Worm (Caenorhabditis elegans): ENCODE measurements around the gene srlf-22.

The srlf-22 gene

DNA sequence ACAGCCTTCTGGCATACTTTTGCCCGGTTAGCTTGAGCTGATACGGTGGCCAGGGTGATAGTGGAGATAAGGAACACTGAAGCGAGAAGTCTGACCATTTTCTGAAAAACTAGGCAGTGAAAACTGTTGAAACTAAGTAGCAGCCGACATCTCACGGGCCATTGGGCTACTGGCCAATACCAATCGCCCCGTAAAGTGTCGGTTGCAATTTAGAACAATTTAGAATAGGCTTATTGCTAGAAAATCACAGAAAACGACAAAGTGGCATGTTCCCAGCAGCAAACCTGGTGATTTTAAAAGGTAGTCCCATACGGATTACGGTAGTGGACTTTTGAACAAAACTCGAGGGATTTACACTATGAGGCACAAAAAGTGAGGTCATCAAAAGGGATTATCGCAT is 19.9 kb upstream of the srlf-22 start, which contains the start of gene T02B11.4:
TSS of gene T02B11.4 (minus strand) at position 101 of the 400 bp plus-strand sequence.
- TF ChIP-seq gmeb-2 (tag; optimal IDR thresholded peaks at IDR 0.05) (no peak), odd-2 (tag; optimal IDR thresholded peaks at IDR 0.05) (no peak), fax-1 (tag; optimal IDR thresholded peaks at IDR 0.05) (no peak), che-1 (tag; optimal IDR thresholded peaks at IDR 0.05) (no peak), hlh-8 (tag; optimal IDR thresholded peaks at IDR 0.05) (no peak), eyg-1 (tag; optimal IDR thresholded peaks at IDR 0.05) (no peak)

DNA sequence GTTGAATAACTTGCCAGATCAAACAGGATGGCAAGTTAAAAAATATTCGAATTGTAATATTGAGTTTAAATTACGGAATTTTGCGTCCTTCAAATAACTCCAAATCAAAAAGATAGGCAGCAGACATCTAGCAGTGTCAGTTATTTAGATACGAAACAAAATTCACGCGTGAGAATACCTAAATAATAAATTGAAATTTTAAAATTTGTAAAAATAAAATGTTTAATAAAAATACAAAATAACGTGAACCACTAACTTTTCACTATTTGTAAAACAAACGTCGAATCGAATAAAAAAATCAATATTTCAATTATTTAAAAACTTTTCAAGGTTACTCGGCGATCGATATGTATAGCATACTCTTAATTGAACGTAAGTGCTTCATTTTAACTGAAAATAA is 15.0 kb upstream of the srlf-22 start, which contains the start of gene T02B11.9:
TSS of gene T02B11.9 (plus strand) at position 301 of the 400 bp plus-strand sequence.
- no peak for TF ChIP-seq dve-1 (tag; optimal IDR thresholded peaks at IDR 0.05)
- TF ChIP-seq ceh-24 (tag; optimal IDR thresholded peaks at IDR 0.05): no peak
- no peak for TF ChIP-seq ceh-30 (tag; optimal IDR thresholded peaks at IDR 0.05)
- TF ChIP-seq madf-2 (tag; optimal IDR thresholded peaks at IDR 0.05): no peak
- TF ChIP-seq pat-9 (tag; optimal IDR thresholded peaks at IDR 0.05): no peak
- TF ChIP-seq ahr-1 (tag; optimal IDR thresholded peaks at IDR 0.05): no peak

DNA sequence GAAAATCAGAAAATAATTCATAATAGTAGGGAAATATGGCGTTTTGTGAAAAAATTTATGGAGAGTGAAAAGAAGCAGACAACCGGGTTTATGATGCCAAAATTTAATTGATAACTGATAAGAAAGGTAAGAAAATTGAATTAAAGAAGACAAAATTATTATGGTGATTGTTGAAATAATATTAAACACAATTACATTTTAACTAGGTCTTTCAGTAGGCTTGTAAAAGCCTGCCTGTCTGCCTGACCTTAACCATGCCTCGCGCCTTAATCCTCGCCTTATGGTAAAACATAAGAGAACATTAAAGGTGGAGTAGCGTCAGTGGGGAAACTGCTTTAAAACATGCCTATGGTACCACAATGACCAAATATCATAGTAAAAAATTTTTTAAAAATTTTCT is 12.4 kb upstream of the srlf-22 start, which contains the start of gene T02B11.8:
TSS of gene T02B11.8 (minus strand) at position 101 of the 400 bp plus-strand sequence.
- TF ChIP-seq pag-3 (tag; optimal IDR thresholded peaks at IDR 0.05; ENCODE audit: borderline replicate concordance) (no peak), sdc-2 (tag; optimal IDR thresholded peaks at IDR 0.05) (no peak), ceh-31 (tag; optimal IDR thresholded peaks at IDR 0.05) (no peak), hlh-6 (tag; optimal IDR thresholded peaks at IDR 0.05) (no peak), elt-4 (tag; optimal IDR thresholded peaks at IDR 0.05) (no peak), fkh-6 (tag; optimal IDR thresholded peaks at IDR 0.05) (no peak), lim-6 (tag; optimal IDR thresholded peaks at IDR 0.05) (no peak)

DNA sequence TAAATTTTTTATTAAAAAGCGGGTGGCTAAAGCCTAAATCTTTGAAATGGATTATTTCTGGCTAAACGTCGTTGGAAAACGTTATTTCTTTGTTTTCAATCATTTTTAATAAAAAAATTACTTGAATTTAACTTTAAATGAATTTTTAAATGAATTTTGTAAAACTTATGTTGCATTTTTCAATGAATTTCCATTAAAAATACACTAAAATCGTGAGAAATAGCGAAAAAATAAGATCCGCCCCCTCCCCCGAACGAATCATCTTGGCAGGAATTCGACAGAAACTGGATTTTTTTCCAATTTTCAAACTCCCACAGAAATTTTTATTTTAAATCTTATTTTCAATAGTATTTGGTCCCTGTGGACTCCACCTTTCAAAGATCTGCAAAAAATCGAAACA is 11.8 kb upstream of the srlf-22 start, which contains the start of gene srg-53:
TSS of gene srg-53 (plus strand) at position 301 of the 400 bp plus-strand sequence.
- TF ChIP-seq hlh-15 (tag; optimal IDR thresholded peaks at IDR 0.05) (no peak), unc-55 (GFP tag; optimal IDR thresholded peaks at IDR 0.05) (no peak), pqm-1 (tag; optimal IDR thresholded peaks at IDR 0.05) (no peak), pha-4 (tag; optimal IDR thresholded peaks at IDR 0.05) (no peak), ceh-48 (tag; optimal IDR thresholded peaks at IDR 0.05) (no peak), hlh-6 (tag; optimal IDR thresholded peaks at IDR 0.05) (no peak), C08G9.2 (tag; optimal IDR thresholded peaks at IDR 0.05) (no peak), madf-2 (tag; optimal IDR thresholded peaks at IDR 0.05) (no peak), ceh-45 (GFP tag; IDR thresholded peaks at IDR 0.05) (no peak), ahr-1 (tag; optimal IDR thresholded peaks at IDR 0.05) (no peak), ama-1 (optimal IDR thresholded peaks at IDR 0.05) (no peak), ceh-30 (tag; optimal IDR thresholded peaks at IDR 0.05) (no peak), elt-2 (tag; optimal IDR thresholded peaks at IDR 0.05) (no peak), ceh-34 (tag; optimal IDR thresholded peaks at IDR 0.05) (no peak), che-1 (tag; optimal IDR thresholded peaks at IDR 0.05) (no peak), nhr-11 (tag; optimal IDR thresholded peaks at IDR 0.05) (no peak)

DNA sequence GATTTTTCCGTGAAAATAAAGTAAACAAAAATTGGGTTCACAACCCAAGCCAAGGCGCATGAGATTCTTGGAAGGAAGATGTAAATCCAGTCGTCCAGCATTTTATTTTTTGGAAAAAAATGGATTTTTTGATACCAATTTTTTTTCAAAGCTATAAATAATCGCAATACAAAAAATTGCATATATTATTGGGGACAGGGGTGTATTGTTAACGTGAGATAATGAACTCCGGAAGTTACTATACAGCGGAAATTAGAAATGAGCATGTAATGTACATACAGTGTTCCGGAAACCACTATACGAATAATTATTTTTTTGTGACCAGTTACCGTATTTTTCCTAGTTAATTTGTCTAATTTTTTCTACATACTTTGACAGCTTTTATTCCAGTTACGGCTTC is 6.6 kb upstream of the srlf-22 start, which contains the start of gene srj-38:
TSS of gene srj-38 (minus strand) at position 101 of the 400 bp plus-strand sequence.
- no peak for TF ChIP-seq elt-2 (tag; optimal IDR thresholded peaks at IDR 0.05)
- no peak for TF ChIP-seq unc-3 (GFP tag; conservative IDR thresholded peaks at IDR 0.05)
- no peak for TF ChIP-seq unc-3 (tag; optimal IDR thresholded peaks at IDR 0.05)
- no peak for TF ChIP-seq C08G9.2 (tag; optimal IDR thresholded peaks at IDR 0.05)
- TF ChIP-seq T23F11.4 (GFP tag; optimal IDR thresholded peaks at IDR 0.05): no peak
- no peak for TF ChIP-seq ceh-48 (tag; optimal IDR thresholded peaks at IDR 0.05)
- TF ChIP-seq fkh-6 (tag; optimal IDR thresholded peaks at IDR 0.05): no peak
- no peak for TF ChIP-seq pqm-1 (tag; optimal IDR thresholded peaks at IDR 0.05)
- TF ChIP-seq hlh-6 (tag; optimal IDR thresholded peaks at IDR 0.05): no peak
- no peak for TF ChIP-seq nhr-11 (tag; optimal IDR thresholded peaks at IDR 0.05)
- TF ChIP-seq eyg-1 (tag; optimal IDR thresholded peaks at IDR 0.05): no peak
- TF ChIP-seq dmd-4 (tag; optimal IDR thresholded peaks at IDR 0.05; ENCODE audit: borderline replicate concordance): no peak
- no peak for TF ChIP-seq ets-4 (tag; optimal IDR thresholded peaks at IDR 0.05)
- no peak for TF ChIP-seq ceh-14 (tag; optimal IDR thresholded peaks at IDR 0.05)
- TF ChIP-seq hlh-15 (tag; optimal IDR thresholded peaks at IDR 0.05): no peak
- TF ChIP-seq sox-4 (tag; optimal IDR thresholded peaks at IDR 0.05): no peak
- TF ChIP-seq ref-2 (tag; optimal IDR thresholded peaks at IDR 0.05): no peak
